Worm (Caenorhabditis elegans) whole organism, L3 larva: Measurements from ENCODE around the gene unc-93.

Experiments
- R02D3.7 ChIP-seq: fragments of 150-350 bp; optimal IDR thresholded peaks from 2 replicates; lab custom pipeline; 2014; ENCODE audit warnings: missing biosample characterization, missing genetic modification characterization
- aly-2 ChIP-seq: fragments of 150-350 bp; optimal IDR thresholded peaks from 2 replicates; lab custom pipeline; 2014; ENCODE audit warnings: missing biosample characterization, missing genetic modification characterization
- ceh-28 ChIP-seq: fragments of 150-350 bp; optimal IDR thresholded peaks from 2 replicates; lab custom pipeline; 2014; ENCODE audit warnings: missing biosample characterization, missing genetic modification reagents, missing genetic modification characterization
- ceh-9 ChIP-seq: sonication (generic microtip); optimal IDR thresholded peaks from 2 replicates; lab custom pipeline; 2018; ENCODE audit warnings: missing biosample characterization, missing genetic modification characterization
- egl-27 ChIP-seq: sonication (generic microtip); optimal IDR thresholded peaks from 4 replicates; lab custom pipeline; 2017; ENCODE audit warnings: missing biosample characterization, missing genetic modification reagents, missing genetic modification characterization
- nhr-23 ChIP-seq: fragments of 150-350 bp; optimal IDR thresholded peaks from 2 replicates; lab custom pipeline; 2014; ENCODE audit warnings: missing biosample characterization, missing genetic modification reagents, missing genetic modification characterization
- nhr-25 ChIP-seq: sonication (generic microtip); optimal IDR thresholded peaks from 2 replicates; lab custom pipeline; 2017; ENCODE audit warnings: missing biosample characterization, missing genetic modification characterization
- nhr-76 ChIP-seq: fragments of 150-350 bp; sonication (generic microtip); optimal IDR thresholded peaks from 5 replicates; lab custom pipeline; 2014; ENCODE audit warnings: missing biosample characterization, missing genetic modification characterization
- pqm-1 ChIP-seq: fragments of 150-350 bp; optimal IDR thresholded peaks from 2 replicates; lab custom pipeline; 2017; ENCODE audit warnings: missing biosample characterization, missing genetic modification characterization, inconsistent platforms
- skn-1 ChIP-seq: fragments of 150-350 bp; optimal IDR thresholded peaks from 2 replicates; lab custom pipeline; 2014; ENCODE audit warnings: missing biosample characterization, missing genetic modification characterization
- unc-62 ChIP-seq: fragments of 150-350 bp; sonication (generic microtip); optimal IDR thresholded peaks from 4 replicates; lab custom pipeline; 2014; ENCODE audit warnings: missing biosample characterization, missing genetic modification reagents, missing genetic modification characterization
- zag-1 ChIP-seq: fragments of 150-350 bp; optimal IDR thresholded peaks from 2 replicates; lab custom pipeline; 2014; ENCODE audit warnings: missing biosample characterization, missing genetic modification characterization

DNA sequence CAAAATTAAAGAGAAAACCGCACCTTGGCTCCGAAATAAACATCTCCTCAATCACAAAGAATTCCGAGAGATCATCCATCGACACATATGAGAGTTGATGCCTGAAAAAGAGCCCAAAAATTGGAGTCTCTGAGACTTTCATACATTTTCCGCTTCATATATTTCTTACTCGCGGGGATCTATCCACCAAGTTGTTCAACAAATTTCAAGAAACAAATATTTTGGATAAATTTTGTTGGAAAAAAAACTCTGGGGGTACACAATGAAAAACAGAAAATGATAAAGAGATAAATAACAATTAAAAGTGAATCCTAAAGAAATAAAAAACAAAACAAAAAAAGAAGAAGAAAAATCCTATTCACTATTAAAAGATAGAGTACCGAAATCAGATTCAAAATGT, 17.1 kb upstream of the unc-93 start, which contains the start of gene sel-8:
- TF ChIP-seq pqm-1 (no peak), nhr-23 (tag; lab: Kevin White, UChicago) (no peak), egl-27 (no peak), zag-1 (tag; lab: Kevin White, UChicago) (no peak), nhr-25 (no peak), skn-1 (tag; lab: Kevin White, UChicago) (no peak), ceh-9 (no peak), nhr-76 (no peak), unc-62 (GFP tag; lab: Kevin White, UChicago) (no peak), ceh-28 (tag; lab: Kevin White, UChicago) (no peak), R02D3.7 (tag; lab: Kevin White, UChicago) (no peak), aly-2 (no peak)
